Worm (Caenorhabditis elegans) whole organism, L4 larva: ENCODE measurements around the gene C39B5.2.

Source experiments
- F44E2.7 ChIP-seq: fragments of 200-800 bp; sonication (Bioruptor generic); IDR thresholded peaks from 2 replicates; pipeline ENCODE4 v2.1.2; 2022; ENCODE audit warnings: missing genetic modification characterization, missing compliant biosample characterization
- R02D3.7 ChIP-seq: fragments of 150-350 bp; sonication (generic microtip); optimal IDR thresholded peaks from 3 replicates; lab custom pipeline; 2014; ENCODE audit warnings: missing biosample characterization, missing genetic modification characterization
- arid-1 ChIP-seq: fragments of 200-800 bp; sonication (Bioruptor generic); conservative IDR thresholded peaks from 2 replicates; pipeline ENCODE4 v1.3.6; 2022; ENCODE audit warnings: missing genetic modification reagents, missing genetic modification characterization, missing compliant biosample characterization
- ceh-32 ChIP-seq: sonication (generic microtip); optimal IDR thresholded peaks from 2 replicates; lab custom pipeline; 2016; ENCODE audit warnings: mild to moderate bottlenecking, missing genetic modification characterization, missing compliant biosample characterization; ENCODE audit not compliant: poor library complexity
- ceh-82 ChIP-seq: sonication (generic microtip); optimal IDR thresholded peaks from 2 replicates; lab custom pipeline; 2017; ENCODE audit warnings: missing biosample characterization, missing genetic modification characterization
- dpl-1 ChIP-seq: fragments of 150-350 bp; optimal IDR thresholded peaks from 2 replicates; lab custom pipeline; 2014; ENCODE audit warnings: missing biosample characterization, missing genetic modification reagents, missing genetic modification characterization
- egl-43 ChIP-seq: fragments of 200-800 bp; sonication (Bioruptor generic); IDR thresholded peaks from 2 replicates; pipeline ENCODE4 v1.3.6; 2022; ENCODE audit warnings: missing genetic modification reagents, missing genetic modification characterization, missing compliant biosample characterization
- hlh-11 ChIP-seq: fragments of 200-800 bp; sonication (Bioruptor generic); optimal IDR thresholded peaks from 2 replicates; lab custom pipeline; 2018; ENCODE audit warnings: mild to moderate bottlenecking, missing genetic modification characterization, missing compliant biosample characterization
- jun-1 ChIP-seq: fragments of 150-350 bp; optimal IDR thresholded peaks from 2 replicates; lab custom pipeline; 2014; ENCODE audit warnings: missing biosample characterization, missing genetic modification reagents, missing genetic modification characterization
- lin-1 ChIP-seq: fragments of 200-800 bp; sonication (Bioruptor generic); IDR thresholded peaks from 2 replicates; pipeline ENCODE4 v1.3.6; 2022; ENCODE audit warnings: missing genetic modification reagents, missing genetic modification characterization, missing compliant biosample characterization
- lin-15B ChIP-seq: fragments of 150-350 bp; sonication (generic microtip); optimal IDR thresholded peaks from 3 replicates; lab custom pipeline; 2014; ENCODE audit warnings: missing biosample characterization, missing genetic modification characterization
- lin-38 ChIP-seq: fragments of 200-800 bp; sonication (Bioruptor generic); IDR thresholded peaks from 2 replicates; pipeline ENCODE4 v1.3.6; 2022; ENCODE audit warnings: missing genetic modification reagents, missing genetic modification characterization, missing compliant biosample characterization
- mdl-1 ChIP-seq, 2 experiments: fragments of 150-350 bp in 1 of 2; sonication (generic microtip) in 1 of 2; optimal IDR thresholded peaks; 2 replicates each; lab custom pipeline; 2014 to 2017; ENCODE audit warnings: missing biosample characterization in 2 of 2, missing genetic modification characterization in 2 of 2
- mep-1 ChIP-seq: fragments of 150-350 bp; sonication (generic microtip); optimal IDR thresholded peaks from 3 replicates; lab custom pipeline; 2014; ENCODE audit warnings: missing biosample characterization, missing genetic modification characterization
- mes-2 ChIP-seq: sonication (generic microtip); optimal IDR thresholded peaks from 2 replicates; lab custom pipeline; 2016; ENCODE audit warnings: missing genotype, mild to moderate bottlenecking, missing genetic modification characterization, missing compliant biosample characterization; ENCODE audit not compliant: poor library complexity, severe bottlenecking
- mxl-2 ChIP-seq: fragments of 200-800 bp; sonication (Bioruptor generic); conservative IDR thresholded peaks from 2 replicates; pipeline ENCODE4 v1.3.6; 2022; ENCODE audit warnings: missing genetic modification reagents, missing genetic modification characterization, missing compliant biosample characterization
- nhr-10 ChIP-seq: fragments of 150-350 bp; optimal IDR thresholded peaks from 2 replicates; lab custom pipeline; 2014; ENCODE audit warnings: missing biosample characterization, missing genetic modification characterization
- nhr-11 ChIP-seq: fragments of 150-350 bp; optimal IDR thresholded peaks from 2 replicates; lab custom pipeline; 2014; ENCODE audit warnings: missing biosample characterization, missing genetic modification characterization
- nhr-111 ChIP-seq: fragments of 200-800 bp; sonication (Bioruptor generic); optimal IDR thresholded peaks from 2 replicates; lab custom pipeline; 2018; ENCODE audit warnings: mild to moderate bottlenecking, missing genetic modification characterization, missing compliant biosample characterization
- nhr-237 ChIP-seq: sonication (generic microtip); optimal IDR thresholded peaks from 2 replicates; lab custom pipeline; 2017; ENCODE audit warnings: missing biosample characterization, missing genetic modification characterization
- nhr-25 ChIP-seq: sonication (generic microtip); optimal IDR thresholded peaks from 2 replicates; lab custom pipeline; 2017; ENCODE audit warnings: missing genetic modification characterization, mild to moderate bottlenecking, missing compliant biosample characterization, antibody characterized with exemption, moderate library complexity, borderline replicate concordance; ENCODE audit not compliant: insufficient read depth
- nhr-28 ChIP-seq: fragments of 150-350 bp; optimal IDR thresholded peaks from 2 replicates; lab custom pipeline; 2014; ENCODE audit warnings: missing biosample characterization, missing genetic modification characterization
- nhr-48 ChIP-seq: sonication (generic microtip); optimal IDR thresholded peaks from 2 replicates; lab custom pipeline; 2016; ENCODE audit warnings: mild to moderate bottlenecking, missing genetic modification characterization, missing compliant biosample characterization
- pqm-1 ChIP-seq: sonication (generic microtip); optimal IDR thresholded peaks from 2 replicates; lab custom pipeline; 2017; ENCODE audit warnings: missing biosample characterization, missing genetic modification characterization
- spr-3 ChIP-seq: fragments of 200-800 bp; sonication (Bioruptor generic); optimal IDR thresholded peaks from 2 replicates; lab custom pipeline; 2018; ENCODE audit warnings: mild to moderate bottlenecking, missing genetic modification characterization, missing compliant biosample characterization
- tag-97 ChIP-seq: fragments of 200-800 bp; sonication (Bioruptor generic); IDR thresholded peaks from 2 replicates; pipeline ENCODE4 v1.3.6; 2022; ENCODE audit warnings: missing genetic modification characterization, missing compliant biosample characterization
- zip-11 ChIP-seq: fragments of 200-800 bp; sonication (Bioruptor generic); IDR thresholded peaks from 2 replicates; pipeline ENCODE4 v1.3.6; 2022; ENCODE audit warnings: missing genetic modification characterization, missing compliant biosample characterization

The C39B5.2 gene

ce11 chrIII:2262942-2263341 is 28.3 kb downstream of the C39B5.2 start, which contains the start of gene Y54F10BM.6 (continued):
- no peak for TF ChIP-seq hlh-11 (tag; lab: Kevin White, UChicago)

ce11 chrIII:2265986-2266701 is 31.5 kb downstream of the C39B5.2 start, which contains the start of gene fbxa-9:
TSS of gene fbxa-9 (plus strand) at chrIII:2266651.
- TF ChIP-seq mep-1 (tag; lab: Kevin White, UChicago) (no peak), pqm-1 (tag; lab: Kevin White, UChicago) (peak; percentile 55), nhr-28 (tag; lab: Kevin White, UChicago) (peak; percentile 42), nhr-25 (tag; lab: Kevin White, UChicago) (no peak)

- peak; percentile 67 for TF ChIP-seq lin-38 (GFP tag; lab: Robert Waterston, UW)
These were observed 36.4 kb downstream of the C39B5.2 start for ce11 chrIII:2271016-2271590.

ce11 chrIII:2272075-2272474 is 37.4 kb downstream of the C39B5.2 start, which contains the start of gene fbxa-48:
TSS of gene fbxa-48 (minus strand) at chrIII:2272175.
- no peak for TF ChIP-seq mxl-2 (GFP tag; lab: Robert Waterston, UW)
- TF ChIP-seq pqm-1 (tag; lab: Kevin White, UChicago): peak; percentile 5
- TF ChIP-seq ceh-32 (tag; lab: Kevin White, UChicago): no peak

- no peak for TF ChIP-seq nhr-11
These were observed 38.0 kb downstream of the C39B5.2 start, which contains the start of gene fbxa-39 for ce11 chrIII:2272732-2273131. TSS of gene fbxa-39 (plus strand) at chrIII:2273032.

ce11 chrIII:2276842-2277241 is 42.2 kb downstream of the C39B5.2 start, which contains the start of gene Y54F10BM.21:
TSS of gene Y54F10BM.21 (plus strand) at chrIII:2277142.
- TF ChIP-seq spr-3 (GFP tag; lab: Kevin White, UChicago): no peak
- no peak for TF ChIP-seq F44E2.7 (GFP tag; lab: Robert Waterston, UW)
- TF ChIP-seq nhr-28 (tag; lab: Kevin White, UChicago): no peak
- TF ChIP-seq lin-1: no peak
- no peak for TF ChIP-seq dpl-1 (GFP tag; lab: Kevin White, UChicago)
- no peak for TF ChIP-seq ceh-82 (tag; lab: Kevin White, UChicago)
- no peak for TF ChIP-seq nhr-48 (tag; lab: Kevin White, UChicago)
- no peak for TF ChIP-seq egl-43 (GFP tag; lab: Robert Waterston, UW)

- TF ChIP-seq jun-1 (tag; lab: Kevin White, UChicago) (no peak), nhr-11 (no peak), lin-15B (no peak), nhr-10 (tag; lab: Kevin White, UChicago) (no peak), arid-1 (GFP tag; lab: Robert Waterston, UW) (no peak), tag-97 (GFP tag; lab: Robert Waterston, UW) (no peak), nhr-111 (GFP tag; lab: Kevin White, UChicago) (no peak), mdl-1 (tag; optimal IDR thresholded peaks at IDR 0.05; lab: Kevin White, UChicago) (no peak), zip-11 (no peak), nhr-237 (tag; lab: Kevin White, UChicago) (no peak), R02D3.7 (tag; lab: Kevin White, UChicago) (no peak), mes-2 (tag; lab: Kevin White, UChicago) (no peak)
These were observed 44.8 kb downstream of the C39B5.2 start, which contains the start of gene Y54F10BM.23 for ce11 chrIII:2279457-2279856. TSS of gene Y54F10BM.23 (minus strand) at chrIII:2279557.
